Worm (Caenorhabditis elegans): Measurements from ENCODE around the gene ZK354.7.
A peak's percentile ranks its signal among the peaks of the same experiment; 100 is the strongest.

The ZK354.7 gene

ce11 chrIV:5334518-5334917, 31.6 kb upstream of the ZK354.7 start (continued):
- TF ChIP-seq F37D6.2 (tag; optimal IDR thresholded peaks at IDR 0.05), result peak; percentile 19
- TF ChIP-seq pha-4 (GFP tag; IDR thresholded peaks at IDR 0.05), result peak; percentile 75; the same call in 1 of the 2 replicates
- TF ChIP-seq pha-4 (tag; optimal IDR thresholded peaks at IDR 0.05), result no peak
- no peak for TF ChIP-seq nhr-25 (tag; optimal IDR thresholded peaks at IDR 0.05; ENCODE audit: borderline replicate concordance, insufficient read depth)
- TF ChIP-seq dmd-8 (GFP tag; IDR thresholded peaks at IDR 0.05), result no peak
- TF ChIP-seq lin-39 (tag; optimal IDR thresholded peaks at IDR 0.05), result no peak
- no peak for TF ChIP-seq daf-12 (tag; optimal IDR thresholded peaks at IDR 0.05)
- no peak for TF ChIP-seq T20F7.1 (GFP tag; optimal IDR thresholded peaks at IDR 0.05)
- TF ChIP-seq tag-97 (GFP tag; IDR thresholded peaks at IDR 0.05), result no peak
- no peak for TF ChIP-seq lin-13 (GFP tag; optimal IDR thresholded peaks at IDR 0.05)
- TF ChIP-seq tra-1 (GFP tag; IDR thresholded peaks at IDR 0.05), result no peak
- no peak for TF ChIP-seq lim-7 (GFP tag; IDR thresholded peaks at IDR 0.05)
- TF ChIP-seq ztf-7 (tag; optimal IDR thresholded peaks at IDR 0.05), result no peak
- TF ChIP-seq ctbp-1 (GFP tag; IDR thresholded peaks at IDR 0.05), result no peak
- TF ChIP-seq nhr-111 (GFP tag; optimal IDR thresholded peaks at IDR 0.05), result peak; percentile 64
- no peak for TF ChIP-seq zip-2 (tag; optimal IDR thresholded peaks at IDR 0.05)
- no peak for TF ChIP-seq daf-19 (GFP tag; conservative IDR thresholded peaks at IDR 0.05)
- TF ChIP-seq attf-4 (tag; optimal IDR thresholded peaks at IDR 0.05), result no peak
- TF ChIP-seq ceh-62 (tag; optimal IDR thresholded peaks at IDR 0.05), result no peak
- peak; percentile 73 for TF ChIP-seq ceh-44 (GFP tag; IDR thresholded peaks at IDR 0.05)
- no peak; the same call in 1 of the 2 replicates for TF ChIP-seq vab-7 (GFP tag; IDR thresholded peaks at IDR 0.05)
- TF ChIP-seq lin-15B (tag; optimal IDR thresholded peaks at IDR 0.05), result no peak
- peak; percentile 79 for TF ChIP-seq lin-38 (GFP tag; IDR thresholded peaks at IDR 0.05)
- TF ChIP-seq nhr-41 (GFP tag; IDR thresholded peaks at IDR 0.05), result no peak
- no peak for TF ChIP-seq zag-1 (tag; optimal IDR thresholded peaks at IDR 0.05)
- TF ChIP-seq ceh-32 (tag; optimal IDR thresholded peaks at IDR 0.05; ENCODE audit: poor library complexity), result no peak
- TF ChIP-seq Y75B8A.6 (GFP tag; IDR thresholded peaks at IDR 0.05), result no peak
- TF ChIP-seq arid-1 (GFP tag; conservative IDR thresholded peaks at IDR 0.05), result peak; percentile 63; the same call in 1 of the 2 replicates
- no peak for TF ChIP-seq egl-43 (GFP tag; IDR thresholded peaks at IDR 0.05)
- no peak for TF ChIP-seq zip-11 (GFP tag; IDR thresholded peaks at IDR 0.05)
- TF ChIP-seq ces-1 (GFP tag; optimal IDR thresholded peaks at IDR 0.05), result no peak
- TF ChIP-seq T26A8.4 (GFP tag; IDR thresholded peaks at IDR 0.05), result peak; percentile 70; the same call in 1 of the 2 replicates
- TF ChIP-seq dmd-6 (GFP tag; IDR thresholded peaks at IDR 0.05), result peak; percentile 58
- TF ChIP-seq ztf-11 (tag; optimal IDR thresholded peaks at IDR 0.05), result no peak
- TF ChIP-seq dmd-9 (GFP tag; IDR thresholded peaks at IDR 0.05), result no peak
- TF ChIP-seq nhr-28 (tag; optimal IDR thresholded peaks at IDR 0.05), result no peak
- TF ChIP-seq ceh-28 (tag; optimal IDR thresholded peaks at IDR 0.05), result no peak
- TF ChIP-seq hlh-30 (tag; optimal IDR thresholded peaks at IDR 0.05; ENCODE audit: insufficient read depth), result peak; percentile 47
- TF ChIP-seq skn-1 (tag; optimal IDR thresholded peaks at IDR 0.05), result no peak
- TF ChIP-seq aha-1 (tag), result peak; percentile 12
- peak; percentile 65 for TF ChIP-seq rbr-2 (tag; optimal IDR thresholded peaks at IDR 0.05)
- 0 out of 2 replicates have a peak, but pooled peaks have one; percentile 67 for TF ChIP-seq ceh-20 (GFP tag; IDR thresholded peaks at IDR 0.05)
- peak; percentile 18 for TF ChIP-seq nhr-102 (tag; optimal IDR thresholded peaks at IDR 0.05)
- TF ChIP-seq fkh-10 (GFP tag; optimal IDR thresholded peaks at IDR 0.05), result no peak
- no peak for TF ChIP-seq ZK546.5 (tag; optimal IDR thresholded peaks at IDR 0.05)
- TF ChIP-seq sdz-12 (GFP tag; optimal IDR thresholded peaks at IDR 0.05), result no peak
- no peak for TF ChIP-seq mes-2 (tag; optimal IDR thresholded peaks at IDR 0.05; ENCODE audit: poor library complexity, severe bottlenecking)
- TF ChIP-seq R02D3.7 (tag; optimal IDR thresholded peaks at IDR 0.05), result no peak
- TF ChIP-seq D1046.2 (GFP tag; IDR thresholded peaks at IDR 0.05), result no peak
- TF ChIP-seq unc-130 (GFP tag; optimal IDR thresholded peaks at IDR 0.05), result no peak
- no peak for TF ChIP-seq saeg-2 (GFP tag; IDR thresholded peaks at IDR 0.05)
- TF ChIP-seq F10B5.3 (tag; optimal IDR thresholded peaks at IDR 0.05), result no peak

Measured in whole organism, L4 larva.